Worm (Caenorhabditis elegans): Measurements from ENCODE around the gene tsn-1.

tsn-1 gene

ce11 chrII:4681391-4681790, 25.2 kb upstream of the tsn-1 start, which contains the start of gene T05A7.7:
Gene T05A7.7, minus strand, starts transcription at chrII:4681491.
- TF ChIP-seq him-1 (tag; optimal IDR thresholded peaks at IDR 0.05): no peak
- TF ChIP-seq W03F9.2 (tag; optimal IDR thresholded peaks at IDR 0.05): no peak
- TF ChIP-seq dao-5 (tag; optimal IDR thresholded peaks at IDR 0.05): no peak

DNA sequence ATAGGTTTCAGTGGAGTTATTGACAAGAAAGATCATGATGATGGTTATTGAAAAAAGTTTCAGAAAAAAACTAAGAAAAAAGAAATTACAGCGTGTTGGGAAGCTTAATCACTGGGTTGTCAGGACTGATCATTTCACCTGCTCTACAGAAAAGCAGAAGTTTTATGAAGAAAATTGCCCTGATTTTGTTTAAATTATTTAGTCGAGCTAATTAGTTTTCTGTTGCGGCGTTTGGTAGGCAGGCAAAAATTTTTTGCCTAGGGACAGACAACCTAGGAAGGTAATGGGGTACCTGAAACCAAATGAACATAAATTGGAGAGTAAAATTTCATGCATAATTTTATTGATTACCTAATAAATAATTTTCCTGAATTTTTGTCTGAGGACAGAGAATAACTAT, 22.9 kb upstream of the tsn-1 start, which contains the start of gene sre-40:
TSS of gene sre-40 (minus strand) at position 101 of the 400 bp plus-strand sequence.
- no peak for TF ChIP-seq W03F9.2 (tag; optimal IDR thresholded peaks at IDR 0.05)
- TF ChIP-seq him-1 (tag; optimal IDR thresholded peaks at IDR 0.05): no peak
- no peak for TF ChIP-seq dao-5 (tag; optimal IDR thresholded peaks at IDR 0.05)

DNA sequence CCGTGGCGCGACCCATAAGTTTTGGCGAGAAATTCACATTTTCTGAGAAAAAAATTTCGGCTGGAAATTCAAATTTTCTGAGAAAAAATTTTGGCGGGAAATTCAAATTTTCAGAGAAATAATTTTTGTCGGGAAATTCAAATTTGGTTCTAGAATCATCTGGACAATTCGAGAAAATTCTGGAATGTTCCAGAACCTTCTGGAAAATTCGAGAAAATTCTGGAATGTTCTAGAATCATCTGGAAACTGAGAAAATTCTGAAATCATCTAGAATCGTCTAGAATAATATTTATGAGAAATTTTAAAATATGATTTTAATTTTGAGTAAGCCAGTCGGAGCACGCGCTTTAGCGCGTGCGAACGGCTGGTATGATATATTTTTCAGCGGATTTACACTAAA, 21.8 kb upstream of the tsn-1 start:
- TF ChIP-seq W03F9.2 (tag; optimal IDR thresholded peaks at IDR 0.05): no peak
- TF ChIP-seq dao-5 (tag; optimal IDR thresholded peaks at IDR 0.05): no peak
- TF ChIP-seq him-1 (tag; optimal IDR thresholded peaks at IDR 0.05): no peak

ce11 chrII:4686941-4687340, 19.7 kb upstream of the tsn-1 start, which contains the start of gene sre-39:
Gene sre-39, plus strand, starts transcription at chrII:4687241.
- TF ChIP-seq dao-5 (tag; optimal IDR thresholded peaks at IDR 0.05): no peak
- no peak for TF ChIP-seq W03F9.2 (tag; optimal IDR thresholded peaks at IDR 0.05)
- TF ChIP-seq him-1 (tag; optimal IDR thresholded peaks at IDR 0.05): no peak

- TF ChIP-seq W03F9.2 (tag; optimal IDR thresholded peaks at IDR 0.05): no peak
- no peak for TF ChIP-seq him-1 (tag; optimal IDR thresholded peaks at IDR 0.05)
- no peak for TF ChIP-seq dao-5 (tag; optimal IDR thresholded peaks at IDR 0.05)
Observed at ce11 chrII:4689477-4689876, 17.1 kb upstream of the tsn-1 start, which contains the start of gene F10G7.12. Gene F10G7.12, plus strand, starts transcription at chrII:4689777.

DNA sequence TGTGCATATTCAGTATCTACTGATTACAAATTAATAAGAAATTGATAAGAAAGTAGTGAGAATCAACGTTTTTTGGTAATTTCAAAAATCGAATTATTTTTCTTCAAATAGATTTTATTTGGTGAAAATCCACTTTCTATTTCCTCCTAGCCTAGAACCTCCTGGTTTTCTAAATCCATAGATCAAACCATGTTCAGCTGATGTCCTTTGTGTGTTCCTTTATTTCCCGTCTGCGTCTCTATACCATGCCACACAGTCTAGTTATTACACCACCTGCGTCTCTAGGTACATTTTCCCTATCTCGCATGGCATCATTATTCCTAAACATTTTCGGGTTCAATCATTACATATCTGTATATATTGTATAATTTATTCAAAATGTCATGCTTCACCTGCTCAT, 13.5 kb upstream of the tsn-1 start, which contains the start of gene F10G7.5:
TSS of gene F10G7.5 (plus strand) at position 286 of the 400 bp plus-strand sequence.
- no peak for TF ChIP-seq dao-5 (tag; optimal IDR thresholded peaks at IDR 0.05)
- no peak for TF ChIP-seq W03F9.2 (tag; optimal IDR thresholded peaks at IDR 0.05)
- no peak for TF ChIP-seq him-1 (tag; optimal IDR thresholded peaks at IDR 0.05)

DNA sequence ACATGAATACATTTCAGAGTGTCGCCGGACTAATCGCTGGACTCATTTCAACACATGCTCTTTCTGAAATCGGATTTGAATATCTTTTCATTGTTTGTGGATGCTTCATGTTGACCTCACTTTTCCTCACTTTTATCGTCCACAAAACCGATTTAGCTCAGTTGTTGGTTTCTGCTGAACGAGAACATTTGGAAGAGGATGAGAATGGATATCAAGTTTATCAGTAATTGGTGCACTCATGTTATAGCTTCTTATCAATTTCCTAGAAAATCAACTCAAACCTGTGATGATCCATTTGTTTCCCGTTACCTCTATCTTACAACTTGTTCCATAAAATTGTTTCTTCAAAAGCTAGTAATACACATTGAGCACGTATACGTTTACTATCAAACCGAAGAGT, 10.6 kb upstream of the tsn-1 start:
- no peak for TF ChIP-seq him-1 (tag; optimal IDR thresholded peaks at IDR 0.05)
- no peak for TF ChIP-seq dao-5 (tag; optimal IDR thresholded peaks at IDR 0.05)
- no peak for TF ChIP-seq W03F9.2 (tag; optimal IDR thresholded peaks at IDR 0.05)

DNA sequence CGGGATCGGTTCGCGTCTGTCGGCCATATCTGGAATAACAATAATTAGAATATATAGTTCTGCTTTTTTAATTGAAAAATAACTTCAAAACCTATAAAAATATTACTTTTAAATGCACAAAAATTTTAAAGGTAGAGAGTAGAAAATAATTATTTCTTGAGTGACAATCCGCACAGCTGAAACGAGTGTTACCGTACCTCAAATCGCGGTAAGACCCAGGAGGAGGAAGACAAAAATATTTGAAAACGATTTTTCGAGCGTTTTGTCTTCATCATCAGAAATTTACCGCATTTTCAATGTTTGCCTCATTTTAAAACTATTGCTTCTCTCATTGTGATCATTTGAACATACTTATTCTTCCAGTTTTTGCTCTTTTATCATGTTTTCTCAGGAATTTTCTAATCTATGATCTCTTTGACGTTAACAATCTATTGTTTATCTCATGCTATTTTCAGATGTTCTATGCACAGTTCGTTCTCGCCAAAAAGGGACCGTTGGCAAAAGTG, 8.3 kb upstream of the tsn-1 start, which contains the start of the genes rpn-5 and scc-1:
TSS of gene rpn-5 (minus strand) at position 162 of the 506 bp plus-strand sequence.
TSS of gene scc-1 (plus strand) at position 456 of the 506 bp plus-strand sequence.
- TF ChIP-seq W03F9.2 (tag; optimal IDR thresholded peaks at IDR 0.05) (peak; percentile 61), dao-5 (tag; optimal IDR thresholded peaks at IDR 0.05) (no peak), him-1 (tag; optimal IDR thresholded peaks at IDR 0.05) (no peak)

DNA sequence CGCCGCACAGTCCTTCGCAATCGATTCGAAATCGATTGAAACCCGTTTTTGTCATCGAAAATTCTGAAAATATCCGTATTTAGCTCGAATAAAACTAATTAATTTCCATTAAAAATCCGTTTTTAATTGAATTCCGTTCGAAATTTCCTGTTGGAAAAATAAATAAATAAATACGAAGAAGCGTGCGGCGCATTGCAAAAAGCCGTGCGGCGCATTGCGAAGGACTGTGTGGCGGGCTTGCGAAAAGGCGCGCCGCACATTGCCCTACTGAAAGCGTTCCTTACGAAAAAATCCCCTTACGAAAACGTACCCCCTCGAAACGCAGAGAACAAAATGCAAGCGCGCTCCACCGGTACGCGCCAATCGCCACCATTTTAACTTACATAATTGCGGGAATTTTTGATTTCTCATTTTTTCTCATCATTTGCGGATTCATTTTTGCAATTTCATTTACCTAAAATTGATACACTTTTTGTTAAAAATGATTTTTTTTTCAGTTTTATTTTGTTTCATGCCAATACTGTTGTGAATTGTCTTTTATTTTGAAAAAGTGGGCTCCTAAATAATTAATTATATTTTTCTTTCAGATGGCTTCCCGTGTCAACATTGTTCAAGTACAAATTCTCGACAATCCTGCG, 5.0 kb upstream of the tsn-1 start, which contains the start of gene unc-85:
TSS of gene unc-85 (plus strand) at position 588 of the 638 bp plus-strand sequence.
- TF ChIP-seq W03F9.2 (tag; optimal IDR thresholded peaks at IDR 0.05) (peak; percentile 8), him-1 (tag; optimal IDR thresholded peaks at IDR 0.05) (peak; percentile 34)

ce11 chrII:4703011-4703410, 3.6 kb upstream of the tsn-1 start:
- no peak for TF ChIP-seq W03F9.2 (tag; optimal IDR thresholded peaks at IDR 0.05)

DNA sequence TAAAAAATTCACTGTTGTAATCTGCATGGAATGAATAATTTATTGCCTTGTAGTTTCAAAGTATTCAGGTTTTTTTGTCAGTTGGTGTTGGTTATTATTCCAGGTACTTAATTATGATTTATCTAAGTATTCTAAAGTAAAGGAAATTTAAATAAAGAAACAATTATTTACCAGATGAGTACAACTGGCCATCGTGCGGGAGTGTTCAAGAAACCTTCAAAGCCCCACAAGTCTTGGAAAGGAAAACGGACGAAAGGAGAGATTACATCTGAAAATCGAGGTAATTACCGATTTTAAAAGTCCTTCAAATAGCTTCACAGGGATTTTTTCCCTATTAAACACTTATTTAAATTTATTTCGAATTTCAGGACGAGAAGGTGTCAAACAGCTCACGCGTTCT, 3.5 kb downstream of the tsn-1 start, which contains the start of gene tag-151:
TSS of gene tag-151 (plus strand) at position 158 of the 400 bp plus-strand sequence.
- TF ChIP-seq him-1 (tag; optimal IDR thresholded peaks at IDR 0.05) (no peak), dao-5 (tag; optimal IDR thresholded peaks at IDR 0.05) (no peak), W03F9.2 (tag; optimal IDR thresholded peaks at IDR 0.05) (no peak)

DNA sequence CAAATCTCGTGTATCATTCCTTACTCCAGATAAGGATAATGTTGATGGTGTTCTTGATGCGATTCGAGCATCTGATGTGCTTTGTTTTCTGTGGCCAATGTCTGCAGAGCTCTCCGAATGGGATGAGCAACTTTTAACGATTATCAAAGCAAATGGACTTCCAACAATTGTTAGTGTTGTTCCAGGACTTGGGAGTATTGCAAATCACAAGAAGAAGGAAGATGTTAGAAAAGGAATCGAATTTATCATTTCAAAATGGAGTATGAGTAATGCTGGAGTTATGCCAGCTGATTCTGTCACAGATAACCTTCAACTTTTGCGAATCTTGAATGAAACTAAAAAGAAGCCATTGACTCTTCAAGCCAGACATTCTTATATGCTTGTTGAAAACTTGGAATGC, 4.2 kb downstream of the tsn-1 start:
- TF ChIP-seq dao-5 (tag; optimal IDR thresholded peaks at IDR 0.05): no peak
- TF ChIP-seq him-1 (tag; optimal IDR thresholded peaks at IDR 0.05): no peak
- TF ChIP-seq W03F9.2 (tag; optimal IDR thresholded peaks at IDR 0.05): no peak

DNA sequence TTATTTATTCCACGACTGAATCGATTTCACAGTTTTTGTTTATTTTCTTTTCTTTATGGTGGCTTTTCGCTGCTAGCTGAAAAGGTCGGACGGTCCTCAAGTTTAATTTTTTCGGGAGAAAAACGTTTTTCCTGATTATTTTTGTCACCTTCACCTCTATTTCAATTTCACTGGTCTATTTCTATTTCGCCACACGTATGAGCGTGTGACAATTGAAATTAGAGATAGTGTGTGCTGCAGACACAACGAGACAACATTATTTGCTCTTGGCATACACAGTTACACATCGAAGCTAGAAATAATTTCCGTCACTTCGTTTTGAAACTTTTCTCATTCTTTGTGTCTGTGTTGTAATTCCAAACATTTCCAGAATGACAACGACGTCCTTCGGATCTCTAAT, 9.1 kb downstream of the tsn-1 start, which contains the start of gene F41C3.8:
TSS of gene F41C3.8 (plus strand) at position 371 of the 400 bp plus-strand sequence.
- no peak for TF ChIP-seq dao-5 (tag; optimal IDR thresholded peaks at IDR 0.05)
- TF ChIP-seq W03F9.2 (tag; optimal IDR thresholded peaks at IDR 0.05): no peak
- no peak for TF ChIP-seq him-1 (tag; optimal IDR thresholded peaks at IDR 0.05)

DNA sequence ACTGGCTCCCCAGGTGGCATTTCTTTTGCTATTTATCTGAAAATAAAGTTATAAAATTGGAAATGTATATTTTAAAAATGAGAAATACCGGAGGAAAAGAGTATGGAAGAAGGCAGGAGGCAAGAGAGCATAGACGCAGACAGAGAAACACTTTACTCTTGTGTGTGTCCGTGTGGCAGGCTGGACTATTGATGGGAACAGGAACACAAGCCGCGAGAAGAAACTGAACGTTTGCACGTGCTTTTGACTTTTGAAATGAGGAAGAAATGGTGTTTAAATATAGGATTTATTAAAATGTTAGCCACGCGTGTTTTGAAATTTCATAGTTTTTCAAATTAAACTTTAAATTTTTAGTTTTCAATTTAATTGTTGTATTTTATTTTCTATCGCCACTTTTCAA, 19.5 kb downstream of the tsn-1 start, which contains the start of gene F10G7.10:
TSS of gene F10G7.10 (minus strand) at position 145 of the 400 bp plus-strand sequence.
- TF ChIP-seq W03F9.2 (tag; optimal IDR thresholded peaks at IDR 0.05) (peak; percentile 54), dao-5 (tag; optimal IDR thresholded peaks at IDR 0.05) (no peak), him-1 (tag; optimal IDR thresholded peaks at IDR 0.05) (no peak)
